Worm (Caenorhabditis elegans): ENCODE results near the gene ZC449.4.

ce11 chrX:5079297-5079696, 45.5 kb upstream of the ZC449.4 start:
- TF ChIP-seq unc-62 (GFP tag; optimal IDR thresholded peaks at IDR 0.05) (no peak), pha-4 (tag; optimal IDR thresholded peaks at IDR 0.05) (no peak), lin-32 (GFP tag; optimal IDR thresholded peaks at IDR 0.05) (no peak), unc-39 (tag; optimal IDR thresholded peaks at IDR 0.05) (no peak), hlh-1 (tag; optimal IDR thresholded peaks at IDR 0.05) (no peak)

All from whole organism, mixed stage, embryonic.